Worm (Caenorhabditis elegans) whole organism, mixed stage, embryonic: ENCODE measurements around the gene pno-1.
A peak's percentile ranks its signal among the peaks of the same experiment; 100 is the strongest.
"Not testable (repeated sequence)": the region's sequence is repeated elsewhere in the genome, so short reads cannot be mapped to it uniquely, and the experiment has no call there.

Experiments
- M03D4.4 ChIP-seq: sonication (generic microtip); optimal IDR thresholded peaks from 2 replicates; lab custom pipeline; 2017; ENCODE audit warnings: mild to moderate bottlenecking, missing genetic modification characterization, missing compliant biosample characterization
- bed-3 ChIP-seq: fragments of 200-800 bp; sonication (Bioruptor generic); optimal IDR thresholded peaks from 3 replicates; lab custom pipeline; 2018; ENCODE audit warnings: mild to moderate bottlenecking, missing genetic modification characterization, moderate library complexity, missing compliant biosample characterization
- blmp-1 ChIP-seq: fragments of 150-350 bp; optimal IDR thresholded peaks from 2 replicates; lab custom pipeline; 2014; ENCODE audit warnings: missing biosample characterization, missing genetic modification characterization
- ceh-39 ChIP-seq: fragments of 150-350 bp; optimal IDR thresholded peaks from 2 replicates; lab custom pipeline; 2014; ENCODE audit warnings: missing biosample characterization, missing genetic modification characterization
- ceh-83 ChIP-seq: fragments of 200-800 bp; sonication (Bioruptor generic); optimal IDR thresholded peaks from 2 replicates; lab custom pipeline; 2018; ENCODE audit warnings: mild to moderate bottlenecking, missing genetic modification characterization, missing compliant biosample characterization
- ces-1 ChIP-seq: fragments of 150-350 bp; optimal IDR thresholded peaks from 2 replicates; lab custom pipeline; 2014; ENCODE audit warnings: missing biosample characterization, missing genetic modification reagents, missing genetic modification characterization
- elt-1 ChIP-seq: sonication (generic microtip); optimal IDR thresholded peaks from 2 replicates; lab custom pipeline; 2017; ENCODE audit warnings: missing genetic modification characterization, mild to moderate bottlenecking, missing compliant biosample characterization, antibody characterized with exemption, moderate library complexity, borderline replicate concordance; ENCODE audit not compliant: insufficient read depth
- elt-3 ChIP-seq: fragments of 150-350 bp; optimal IDR thresholded peaks from 2 replicates; lab custom pipeline; 2014; ENCODE audit warnings: missing biosample characterization, missing genetic modification characterization
- flh-1 ChIP-seq: fragments of 200-800 bp; sonication (Bioruptor generic); optimal IDR thresholded peaks from 2 replicates; lab custom pipeline; 2018; ENCODE audit warnings: mild to moderate bottlenecking, missing genetic modification characterization, moderate library complexity, missing compliant biosample characterization
- ham-2 ChIP-seq: fragments of 200-800 bp; sonication (Bioruptor generic); optimal IDR thresholded peaks from 2 replicates; lab custom pipeline; 2018; ENCODE audit warnings: mild to moderate bottlenecking, missing genetic modification characterization, missing compliant biosample characterization
- hlh-1 ChIP-seq: fragments of 150-350 bp; optimal IDR thresholded peaks from 2 replicates; lab custom pipeline; 2014; ENCODE audit warnings: missing biosample characterization, missing genetic modification reagents, missing genetic modification characterization
- lin-13 ChIP-seq: fragments of 150-350 bp; optimal IDR thresholded peaks from 2 replicates; lab custom pipeline; 2014; ENCODE audit warnings: missing biosample characterization, missing genetic modification characterization
- lin-32 ChIP-seq: fragments of 200-800 bp; sonication (Bioruptor generic); optimal IDR thresholded peaks from 2 replicates; lab custom pipeline; 2018; ENCODE audit warnings: mild to moderate bottlenecking, missing genetic modification characterization, missing compliant biosample characterization
- lsy-2 ChIP-seq: fragments of 150-350 bp; optimal IDR thresholded peaks from 2 replicates; lab custom pipeline; 2014; ENCODE audit warnings: missing biosample characterization, missing genetic modification characterization
- mab-5 ChIP-seq: fragments of 150-350 bp; optimal IDR thresholded peaks from 2 replicates; lab custom pipeline; 2014; ENCODE audit warnings: missing biosample characterization, missing genetic modification characterization
- mep-1 ChIP-seq: fragments of 150-350 bp; optimal IDR thresholded peaks from 2 replicates; lab custom pipeline; 2017; ENCODE audit warnings: missing biosample characterization, missing genetic modification reagents, missing genetic modification characterization, inconsistent platforms
- mls-2 ChIP-seq: sonication (generic microtip); optimal IDR thresholded peaks from 2 replicates; lab custom pipeline; 2016; ENCODE audit warnings: mild to moderate bottlenecking, missing genetic modification characterization, moderate library complexity, missing compliant biosample characterization
- nhr-12 ChIP-seq: fragments of 150-350 bp; optimal IDR thresholded peaks from 2 replicates; lab custom pipeline; 2014; ENCODE audit warnings: missing biosample characterization, missing genetic modification characterization
- nhr-2 ChIP-seq: fragments of 150-350 bp; optimal IDR thresholded peaks from 2 replicates; lab custom pipeline; 2014; ENCODE audit warnings: missing biosample characterization, missing genetic modification characterization
- nhr-237 ChIP-seq: fragments of 150-350 bp; optimal IDR thresholded peaks from 2 replicates; lab custom pipeline; 2014; ENCODE audit warnings: missing biosample characterization, missing genetic modification characterization
- nhr-28 ChIP-seq: fragments of 150-350 bp; optimal IDR thresholded peaks from 2 replicates; lab custom pipeline; 2014; ENCODE audit warnings: missing biosample characterization, missing genetic modification characterization
- nhr-76 ChIP-seq: sonication (generic microtip); optimal IDR thresholded peaks from 2 replicates; lab custom pipeline; 2017; ENCODE audit warnings: missing biosample characterization, missing genetic modification characterization
- pha-4 ChIP-seq: fragments of 150-350 bp; optimal IDR thresholded peaks from 2 replicates; lab custom pipeline; 2018; ENCODE audit warnings: missing biosample characterization, missing genetic modification reagents, missing genetic modification characterization
- snpc-4 ChIP-seq: fragments of 150-350 bp; optimal IDR thresholded peaks from 2 replicates; lab custom pipeline; 2014; ENCODE audit warnings: missing biosample characterization, missing genetic modification characterization
- tbx-8 ChIP-seq: fragments of 200-800 bp; sonication (Bioruptor generic); optimal IDR thresholded peaks from 2 replicates; lab custom pipeline; 2018; ENCODE audit warnings: mild to moderate bottlenecking, missing genetic modification characterization, moderate library complexity, missing compliant biosample characterization
- unc-120 ChIP-seq: sonication (generic microtip); optimal IDR thresholded peaks from 2 replicates; lab custom pipeline; 2017; ENCODE audit warnings: missing genetic modification characterization, missing compliant biosample characterization; ENCODE audit not compliant: poor library complexity, severe bottlenecking
- unc-39 ChIP-seq: fragments of 150-350 bp; optimal IDR thresholded peaks from 2 replicates; lab custom pipeline; 2014; ENCODE audit warnings: missing biosample characterization, missing genetic modification characterization
- ztf-11 ChIP-seq: fragments of 150-350 bp; optimal IDR thresholded peaks from 2 replicates; lab custom pipeline; 2014; ENCODE audit warnings: missing biosample characterization, missing genetic modification characterization

The pno-1 gene

ce11 chrII:9738820-9739219, 3.9 kb downstream of the pno-1 start:
- no peak for TF ChIP-seq mls-2 (tag; lab: Kevin White, UChicago)
- TF ChIP-seq snpc-4 (tag; lab: Kevin White, UChicago): no peak
- no peak for TF ChIP-seq nhr-12 (tag; lab: Kevin White, UChicago)
- TF ChIP-seq lin-13 (tag; lab: Kevin White, UChicago): no peak
- TF ChIP-seq mep-1 (tag; lab: Kevin White, UChicago): no peak
- no peak for TF ChIP-seq elt-3
- no peak for TF ChIP-seq ces-1 (GFP tag; lab: Kevin White, UChicago)
- TF ChIP-seq nhr-237: no peak
- TF ChIP-seq ceh-39 (tag; lab: Kevin White, UChicago): no peak

- TF ChIP-seq ceh-83: peak; percentile 5
- TF ChIP-seq lsy-2 (tag; lab: Kevin White, UChicago): peak; percentile 41
- no peak for TF ChIP-seq pha-4
Observed at ce11 chrII:9735785-9736184, 6.9 kb downstream of the pno-1 start.

- TF ChIP-seq snpc-4 (tag; lab: Kevin White, UChicago); M03D4.4 (tag; lab: Kevin White, UChicago); lin-32 (GFP tag; lab: Kevin White, UChicago): not testable (repeated sequence)
Observed at ce11 chrII:9731810-9732209, 10.9 kb downstream of the pno-1 start, which contains the start of gene mab-3. Gene mab-3, plus strand, starts transcription at chrII:9732137.

- no peak for TF ChIP-seq tbx-8 (GFP tag; lab: Kevin White, UChicago)
Observed at ce11 chrII:9729866-9730265, 12.8 kb downstream of the pno-1 start.

ce11 chrII:9729196-9729595, 13.5 kb downstream of the pno-1 start:
- TF ChIP-seq nhr-2 (no peak), ces-1 (GFP tag; lab: Kevin White, UChicago) (no peak), ztf-11 (no peak), nhr-28 (tag; lab: Kevin White, UChicago) (no peak), ham-2 (no peak), elt-1 (tag; lab: Kevin White, UChicago) (no peak)
- TF ChIP-seq, all 35 proteins: peak for 0

- TF ChIP-seq nhr-237 (no peak), lin-32 (GFP tag; lab: Kevin White, UChicago) (no peak), bed-3 (no peak), nhr-76 (tag; lab: Kevin White, UChicago) (no peak), ztf-11 (no peak), nhr-28 (tag; lab: Kevin White, UChicago) (no peak), ham-2 (no peak), tbx-8 (GFP tag; lab: Kevin White, UChicago) (no peak), pha-4 (no peak), flh-1 (GFP tag; lab: Kevin White, UChicago) (no peak), hlh-1 (no peak), M03D4.4 (tag; lab: Kevin White, UChicago) (no peak), nhr-2 (no peak), mab-5 (tag; lab: Kevin White, UChicago) (no peak), mls-2 (tag; lab: Kevin White, UChicago) (no peak), unc-120 (tag; lab: Kevin White, UChicago) (no peak)
Observed at ce11 chrII:9728506-9728905, 14.2 kb downstream of the pno-1 start.

ce11 chrII:9727192-9727699, 15.4 kb downstream of the pno-1 start:
- peak; percentile 0 for TF ChIP-seq hlh-1
- TF ChIP-seq ces-1 (GFP tag; lab: Kevin White, UChicago): no peak

ce11 chrII:9725056-9725455, 17.6 kb downstream of the pno-1 start:
- TF ChIP-seq snpc-4 (tag; lab: Kevin White, UChicago): no peak
- TF ChIP-seq blmp-1 (tag; lab: Kevin White, UChicago): peak; percentile 57
- TF ChIP-seq unc-39 (tag; lab: Kevin White, UChicago): no peak
